Worm (Caenorhabditis elegans) whole organism, L3 larva: ENCODE results near the gene top-3.

Source experiments
- R02D3.7 ChIP-seq: fragments of 150-350 bp; optimal IDR thresholded peaks from 2 replicates; lab custom pipeline; 2014; ENCODE audit warnings: missing biosample characterization, missing genetic modification characterization
- ZK546.5 ChIP-seq: sonication (generic microtip); optimal IDR thresholded peaks from 2 replicates; lab custom pipeline; 2017; ENCODE audit warnings: missing biosample characterization, missing genetic modification characterization
- ama-1 ChIP-seq: fragments of 150-350 bp; optimal IDR thresholded peaks from 2 replicates; lab custom pipeline; 2018
- ceh-16 ChIP-seq: sonication (generic microtip); optimal IDR thresholded peaks from 2 replicates; lab custom pipeline; 2017; ENCODE audit warnings: missing biosample characterization, missing genetic modification characterization
- ceh-28 ChIP-seq: fragments of 150-350 bp; optimal IDR thresholded peaks from 2 replicates; lab custom pipeline; 2014; ENCODE audit warnings: missing biosample characterization, missing genetic modification reagents, missing genetic modification characterization
- ceh-82 ChIP-seq: fragments of 150-350 bp; optimal IDR thresholded peaks from 2 replicates; lab custom pipeline; 2014; ENCODE audit warnings: missing biosample characterization, missing genetic modification characterization
- ceh-9 ChIP-seq: sonication (generic microtip); optimal IDR thresholded peaks from 2 replicates; lab custom pipeline; 2018; ENCODE audit warnings: missing biosample characterization, missing genetic modification characterization
- egl-27 ChIP-seq: sonication (generic microtip); optimal IDR thresholded peaks from 4 replicates; lab custom pipeline; 2017; ENCODE audit warnings: missing biosample characterization, missing genetic modification reagents, missing genetic modification characterization
- egl-5 ChIP-seq: fragments of 150-350 bp; optimal IDR thresholded peaks from 2 replicates; lab custom pipeline; 2017; ENCODE audit warnings: missing biosample characterization, missing genetic modification reagents, missing genetic modification characterization, inconsistent platforms
- elt-2 ChIP-seq: sonication (generic microtip); optimal IDR thresholded peaks from 2 replicates; lab custom pipeline; 2016; ENCODE audit warnings: missing genetic modification reagents, mild to moderate bottlenecking, missing genetic modification characterization, missing compliant biosample characterization
- elt-3 ChIP-seq, 3 experiments: fragments of 150-350 bp in 1 of 3; sonication (generic microtip) in 2 of 3; optimal IDR thresholded peaks; 2 replicates in 2 of 3; 4 replicates in 1 of 3; lab custom pipeline; 2014 to 2017; ENCODE audit warnings: missing biosample characterization in 3 of 3, missing genetic modification characterization in 3 of 3
- eor-1 ChIP-seq, 2 experiments: fragments of 150-350 bp; optimal IDR thresholded peaks; 2 replicates each; lab custom pipeline; 2014 to 2018; ENCODE audit warnings: missing biosample characterization in 2 of 2, missing genetic modification characterization in 2 of 2
- fkh-10 ChIP-seq: sonication (generic microtip); optimal IDR thresholded peaks from 2 replicates; lab custom pipeline; 2017; ENCODE audit warnings: missing biosample characterization, missing genetic modification reagents, missing genetic modification characterization
- fkh-2 ChIP-seq: fragments of 150-350 bp; optimal IDR thresholded peaks from 2 replicates; lab custom pipeline; 2014; ENCODE audit warnings: missing biosample characterization, missing genetic modification reagents, missing genetic modification characterization
- fos-1 ChIP-seq: fragments of 150-350 bp; optimal IDR thresholded peaks from 2 replicates; lab custom pipeline; 2014; ENCODE audit warnings: missing biosample characterization, missing genetic modification characterization
- hmg-11 ChIP-seq: sonication (generic microtip); optimal IDR thresholded peaks from 2 replicates; lab custom pipeline; 2016; ENCODE audit warnings: missing genetic modification characterization, missing compliant biosample characterization
- jun-1 ChIP-seq: fragments of 150-350 bp; optimal IDR thresholded peaks from 2 replicates; lab custom pipeline; 2014; ENCODE audit warnings: missing biosample characterization, missing genetic modification reagents, missing genetic modification characterization
- lin-15B ChIP-seq: fragments of 150-350 bp; optimal IDR thresholded peaks from 2 replicates; lab custom pipeline; 2014; ENCODE audit warnings: missing biosample characterization, missing genetic modification characterization
- lin-39 ChIP-seq: fragments of 150-350 bp; optimal IDR thresholded peaks from 2 replicates; lab custom pipeline; 2018; ENCODE audit warnings: missing biosample characterization, missing genetic modification reagents, missing genetic modification characterization
- mdl-1 ChIP-seq: fragments of 150-350 bp; optimal IDR thresholded peaks from 2 replicates; lab custom pipeline; 2014; ENCODE audit warnings: missing biosample characterization, missing genetic modification characterization
- mml-1 ChIP-seq: fragments of 150-350 bp; sonication (generic microtip); optimal IDR thresholded peaks from 3 replicates; lab custom pipeline; 2014; ENCODE audit warnings: missing biosample characterization, missing genetic modification characterization
- nfya-1 ChIP-seq: sonication (generic microtip); optimal IDR thresholded peaks from 2 replicates; lab custom pipeline; 2017; ENCODE audit warnings: missing genetic modification characterization, mild to moderate bottlenecking, missing compliant biosample characterization, antibody characterized with exemption, moderate library complexity; ENCODE audit not compliant: insufficient read depth
- nhr-11 ChIP-seq: fragments of 150-350 bp; optimal IDR thresholded peaks from 2 replicates; lab custom pipeline; 2014; ENCODE audit warnings: missing biosample characterization, missing genetic modification characterization
- nhr-12 ChIP-seq: fragments of 150-350 bp; optimal IDR thresholded peaks from 2 replicates; lab custom pipeline; 2014; ENCODE audit warnings: missing biosample characterization, missing genetic modification characterization
- nhr-237 ChIP-seq: fragments of 150-350 bp; optimal IDR thresholded peaks from 2 replicates; lab custom pipeline; 2014; ENCODE audit warnings: missing biosample characterization, missing genetic modification characterization
- nhr-28 ChIP-seq: fragments of 150-350 bp; optimal IDR thresholded peaks from 2 replicates; lab custom pipeline; 2014; ENCODE audit warnings: missing biosample characterization, missing genetic modification characterization
- nhr-43 ChIP-seq: sonication (generic microtip); optimal IDR thresholded peaks from 2 replicates; lab custom pipeline; 2016; ENCODE audit warnings: mild to moderate bottlenecking, missing genetic modification characterization, missing compliant biosample characterization; ENCODE audit not compliant: poor library complexity, severe bottlenecking
- nhr-67 ChIP-seq: fragments of 150-350 bp; optimal IDR thresholded peaks from 2 replicates; lab custom pipeline; 2014; ENCODE audit warnings: missing biosample characterization, missing genetic modification characterization
- nhr-76 ChIP-seq: fragments of 150-350 bp; sonication (generic microtip); optimal IDR thresholded peaks from 5 replicates; lab custom pipeline; 2014; ENCODE audit warnings: missing biosample characterization, missing genetic modification characterization
- nhr-77 ChIP-seq: fragments of 150-350 bp; optimal IDR thresholded peaks from 2 replicates; lab custom pipeline; 2014; ENCODE audit warnings: missing biosample characterization, missing genetic modification characterization
- pha-4 ChIP-seq: fragments of 150-350 bp; optimal IDR thresholded peaks from 2 replicates; lab custom pipeline; 2014; ENCODE audit warnings: missing biosample characterization, missing genetic modification reagents, missing genetic modification characterization
- pqm-1 ChIP-seq: fragments of 150-350 bp; optimal IDR thresholded peaks from 2 replicates; lab custom pipeline; 2017; ENCODE audit warnings: missing biosample characterization, missing genetic modification characterization, inconsistent platforms
- sea-2 ChIP-seq: fragments of 150-350 bp; sonication (generic microtip); optimal IDR thresholded peaks from 4 replicates; lab custom pipeline; 2014; ENCODE audit warnings: missing biosample characterization, missing genetic modification reagents, missing genetic modification characterization
- skn-1 ChIP-seq: fragments of 150-350 bp; optimal IDR thresholded peaks from 2 replicates; lab custom pipeline; 2014; ENCODE audit warnings: missing biosample characterization, missing genetic modification characterization
- snpc-4 ChIP-seq: fragments of 150-350 bp; optimal IDR thresholded peaks from 2 replicates; lab custom pipeline; 2014; ENCODE audit warnings: missing biosample characterization, missing genetic modification characterization
- unc-39 ChIP-seq: sonication (generic microtip); optimal IDR thresholded peaks from 4 replicates; lab custom pipeline; 2017; ENCODE audit warnings: missing biosample characterization, missing genetic modification characterization
- unc-62 ChIP-seq: fragments of 150-350 bp; sonication (generic microtip); optimal IDR thresholded peaks from 4 replicates; lab custom pipeline; 2014; ENCODE audit warnings: missing biosample characterization, missing genetic modification reagents, missing genetic modification characterization
- ztf-11 ChIP-seq: fragments of 150-350 bp; optimal IDR thresholded peaks from 2 replicates; lab custom pipeline; 2014; ENCODE audit warnings: missing biosample characterization, missing genetic modification characterization
- ztf-4 ChIP-seq: fragments of 150-350 bp; optimal IDR thresholded peaks from 2 replicates; lab custom pipeline; 2014; ENCODE audit warnings: missing biosample characterization, missing genetic modification characterization

Gene top-3

DNA sequence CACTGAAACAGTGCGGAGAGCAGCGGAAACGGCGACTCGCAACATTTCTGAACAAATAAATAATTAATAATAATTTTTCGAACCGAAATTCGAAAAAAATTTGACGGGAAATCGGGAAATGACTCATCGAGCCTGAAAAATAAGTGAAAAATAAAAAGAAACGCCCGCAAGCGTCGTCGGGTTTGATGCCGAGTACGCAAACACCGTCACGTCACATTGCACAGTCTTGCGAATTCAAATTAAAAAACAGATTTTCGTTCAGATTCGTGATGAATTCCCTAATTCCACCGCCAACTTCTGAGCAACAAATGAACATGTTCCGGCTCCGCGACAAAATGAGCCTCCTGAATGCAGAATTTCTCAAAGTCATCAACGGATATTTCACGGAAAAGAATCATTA is 44.3 kb downstream of the top-3 start, which contains the start of the genes ndab-1 and npp-16:
TSS of gene ndab-1 (minus strand) at position 47 of the 400 bp plus-strand sequence.
TSS of gene npp-16 (plus strand) at position 263 of the 400 bp plus-strand sequence.
- TF ChIP-seq nhr-77 (tag; lab: Kevin White, UChicago) (no peak), ceh-9 (no peak), pha-4 (peak; percentile 6), hmg-11 (tag; lab: Kevin White, UChicago) (peak; percentile 24), ceh-28 (tag; lab: Kevin White, UChicago) (no peak), lin-15B (tag; lab: Kevin White, UChicago) (peak; percentile 33), eor-1 (tag; optimal IDR thresholded peaks at IDR 0.05; lab: Kevin White, UChicago) (no peak), nfya-1 (tag; lab: Kevin White, UChicago) (peak; percentile 54)

DNA sequence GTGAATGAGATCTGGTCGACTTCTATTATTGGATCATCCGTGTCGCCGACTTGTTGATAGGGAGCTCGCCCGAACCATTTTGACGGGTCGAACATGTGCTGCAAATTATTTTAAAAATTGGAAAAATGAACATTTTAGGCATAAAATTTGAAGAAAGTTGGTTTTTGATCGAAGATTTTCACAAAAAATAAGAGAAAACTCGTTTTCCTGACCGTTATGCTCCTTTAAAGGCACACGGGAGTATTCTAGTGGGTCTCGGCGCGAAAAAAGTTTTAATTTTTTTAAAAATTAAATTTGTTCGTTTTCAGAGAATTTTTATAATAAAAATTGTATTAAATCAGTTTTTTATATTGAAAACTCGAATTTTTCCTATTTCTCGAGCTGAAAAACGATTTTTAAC is 45.8 kb downstream of the top-3 start, which contains the start of gene Y56A3A.16:
TSS of gene Y56A3A.16 (minus strand) at position 101 of the 400 bp plus-strand sequence.
- no peak for TF ChIP-seq jun-1 (tag; lab: Kevin White, UChicago)
- no peak for TF ChIP-seq ama-1
- no peak for TF ChIP-seq egl-27
- TF ChIP-seq ztf-11 (tag; lab: Kevin White, UChicago) = no peak
- TF ChIP-seq sea-2 (GFP tag; lab: Kevin White, UChicago) = no peak
- TF ChIP-seq R02D3.7 (tag; lab: Kevin White, UChicago) = no peak
- TF ChIP-seq hmg-11 (tag; lab: Kevin White, UChicago) = no peak
- TF ChIP-seq ZK546.5 (tag; lab: Kevin White, UChicago) = no peak
- TF ChIP-seq mdl-1 = no peak
- no peak for TF ChIP-seq fkh-10 (GFP tag; lab: Kevin White, UChicago)
- TF ChIP-seq ceh-9 = no peak
- no peak for TF ChIP-seq snpc-4 (tag; lab: Kevin White, UChicago)
- no peak for TF ChIP-seq nhr-67
- TF ChIP-seq nhr-11 (tag; lab: Kevin White, UChicago) = no peak
- TF ChIP-seq nhr-43 = no peak
- no peak for TF ChIP-seq lin-39 (tag; lab: Kevin White, UChicago)
- TF ChIP-seq elt-3 (tag; optimal IDR thresholded peaks at IDR 0.05; lab: Kevin White, UChicago) = no peak
- no peak for TF ChIP-seq ceh-16 (tag; lab: Kevin White, UChicago)
- TF ChIP-seq fkh-2 = no peak

DNA sequence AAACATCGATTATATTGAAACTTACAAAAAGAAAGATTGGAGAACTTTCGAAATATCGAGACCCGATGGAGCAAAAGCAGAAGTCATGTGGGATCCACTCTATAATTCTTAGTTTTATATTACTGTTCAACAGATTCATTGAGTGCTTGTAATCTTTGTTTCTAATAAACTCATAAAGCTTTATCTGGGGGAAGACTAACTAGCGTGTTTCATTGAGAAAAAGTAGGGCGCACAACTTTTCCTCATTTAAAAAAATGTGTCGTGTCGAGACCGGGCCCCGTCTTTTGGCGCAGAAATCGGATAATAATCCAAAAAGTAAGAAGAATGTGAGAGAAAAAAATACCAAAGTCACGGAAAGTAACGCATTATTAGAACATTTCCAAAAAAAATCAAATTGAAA is 50.2 kb downstream of the top-3 start, which contains the start of gene faah-4:
TSS of gene faah-4 (minus strand) at position 101 of the 400 bp plus-strand sequence.
- no peak for TF ChIP-seq nhr-237 (tag; lab: Kevin White, UChicago)
- no peak for TF ChIP-seq nfya-1 (tag; lab: Kevin White, UChicago)
- TF ChIP-seq egl-5 = no peak
- no peak for TF ChIP-seq unc-62
- TF ChIP-seq ama-1 = no peak
- TF ChIP-seq eor-1 (tag; optimal IDR thresholded peaks at IDR 0.05; lab: Kevin White, UChicago) = no peak
- TF ChIP-seq ztf-4 (tag; lab: Kevin White, UChicago) = no peak
- no peak for TF ChIP-seq unc-39 (tag; lab: Kevin White, UChicago)
- no peak for TF ChIP-seq sea-2 (GFP tag; lab: Kevin White, UChicago)
- no peak for TF ChIP-seq nhr-76 (tag; lab: Kevin White, UChicago)
- TF ChIP-seq mml-1 = no peak
- no peak for TF ChIP-seq elt-2 (tag; lab: Kevin White, UChicago)
- no peak for TF ChIP-seq ceh-9
- no peak for TF ChIP-seq lin-39 (tag; lab: Kevin White, UChicago)

DNA sequence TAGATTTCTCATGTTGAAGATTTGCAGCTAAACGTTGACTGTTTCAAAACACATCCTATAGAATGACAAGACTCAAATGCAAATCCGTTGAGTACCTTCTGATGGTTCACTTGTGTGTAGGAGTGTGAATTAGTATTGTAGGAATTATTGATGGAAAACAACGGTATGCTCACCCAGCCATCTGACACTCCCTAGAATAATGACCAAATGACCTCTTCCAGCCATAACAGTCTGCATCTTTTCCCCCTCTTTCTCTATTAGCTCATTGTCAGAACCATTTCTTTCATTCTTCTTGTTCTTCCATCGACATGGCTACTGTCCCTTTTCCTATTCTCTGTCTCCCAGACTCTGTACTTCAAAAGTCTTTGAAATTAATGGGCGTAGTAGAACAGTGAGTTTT is 51.3 kb downstream of the top-3 start, which contains the start of gene fbxb-24:
TSS of gene fbxb-24 (plus strand) at position 301 of the 400 bp plus-strand sequence.
- TF ChIP-seq fkh-2 (no peak), skn-1 (tag; lab: Kevin White, UChicago) (no peak), sea-2 (GFP tag; lab: Kevin White, UChicago) (no peak), nhr-43 (no peak), pqm-1 (tag; lab: Kevin White, UChicago) (no peak), hmg-11 (tag; lab: Kevin White, UChicago) (no peak), ztf-11 (tag; lab: Kevin White, UChicago) (no peak), fos-1 (no peak), nhr-28 (tag; lab: Kevin White, UChicago) (no peak), nhr-12 (tag; lab: Kevin White, UChicago) (no peak), ceh-16 (tag; lab: Kevin White, UChicago) (no peak), fkh-10 (GFP tag; lab: Kevin White, UChicago) (no peak), egl-5 (no peak), ceh-82 (no peak), R02D3.7 (tag; lab: Kevin White, UChicago) (no peak)
